Fruit fly (Drosophila melanogaster): ENCODE measurements around the gene AnxB11.

The AnxB11 gene

DNA sequence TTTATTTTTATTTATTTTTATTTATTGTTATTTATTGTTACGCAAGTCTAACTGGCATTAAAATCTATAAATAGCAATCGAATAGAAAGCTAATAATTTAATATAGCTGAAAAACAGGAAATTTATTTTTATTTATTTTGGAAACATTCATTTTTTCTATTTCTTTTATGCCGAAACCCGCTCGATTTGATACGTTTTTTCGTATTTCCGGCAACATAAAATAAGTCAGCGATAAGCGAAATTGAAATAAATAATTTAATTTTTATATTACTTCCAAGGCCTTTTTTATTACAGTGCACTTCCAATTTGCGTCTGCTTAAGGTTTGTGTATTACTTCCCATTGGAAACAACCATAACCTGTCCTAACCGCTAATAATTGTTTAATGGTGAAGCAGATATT lies 50.1 kb downstream of the AnxB11 start (continued):
- TF ChIP-seq CG3281 (GFP tag; optimal IDR thresholded peaks at IDR 0.05) (peak; percentile 42), CG17568 (GFP tag; optimal IDR thresholded peaks at IDR 0.05) (no peak), Hr51 (GFP tag; optimal IDR thresholded peaks at IDR 0.05) (no peak), NfI (GFP tag; optimal IDR thresholded peaks at IDR 0.05) (no peak), CG2120 (GFP tag; optimal IDR thresholded peaks at IDR 0.05) (peak; percentile 24), CG31441 (GFP tag; IDR thresholded peaks at IDR 0.05) (no peak), chm (GFP tag; IDR thresholded peaks at IDR 0.05) (no peak), ewg (GFP tag; optimal IDR thresholded peaks at IDR 0.05) (no peak), sens (GFP tag) (peak; percentile 69), CG30403 (GFP tag; optimal IDR thresholded peaks at IDR 0.05) (peak; percentile 28), Scr (GFP tag; IDR thresholded peaks at IDR 0.05; ENCODE audit: partially characterized antibody) (no peak), peb (GFP tag; IDR thresholded peaks at IDR 0.05) (no peak), Sox100B (GFP tag; optimal IDR thresholded peaks at IDR 0.05) (peak; percentile 46), CG17829 (tag; optimal IDR thresholded peaks at IDR 0.05) (peak; percentile 21), eyg (GFP tag; optimal IDR thresholded peaks at IDR 0.05) (no peak), Pdp1 (GFP tag; optimal IDR thresholded peaks at IDR 0.05) (no peak), Lim3 (GFP tag; IDR thresholded peaks at IDR 0.05) (no peak), CG5953 (GFP tag; IDR thresholded peaks at IDR 0.05) (no peak), Drgx (GFP tag; IDR thresholded peaks at IDR 0.05) (peak; percentile 52; the same call in 1 of the 2 replicates), lilli (GFP tag; optimal IDR thresholded peaks at IDR 0.05) (peak; percentile 13), D19A (tag; optimal IDR thresholded peaks at IDR 0.05) (peak; percentile 2), CG13424 (tag; optimal IDR thresholded peaks at IDR 0.05) (no peak), tll (GFP tag; optimal IDR thresholded peaks at IDR 0.05) (no peak), CG7357 (GFP tag; IDR thresholded peaks at IDR 0.05) (no peak), CG15601 (tag; optimal IDR thresholded peaks at IDR 0.05) (no peak), ftz-f1 (GFP tag; optimal IDR thresholded peaks at IDR 0.05) (no peak), CG10979 (tag; optimal IDR thresholded peaks at IDR 0.05) (peak; percentile 10), Fer1 (GFP tag; optimal IDR thresholded peaks at IDR 0.05) (no peak), sob (GFP tag; IDR thresholded peaks at IDR 0.05) (no peak)

DNA sequence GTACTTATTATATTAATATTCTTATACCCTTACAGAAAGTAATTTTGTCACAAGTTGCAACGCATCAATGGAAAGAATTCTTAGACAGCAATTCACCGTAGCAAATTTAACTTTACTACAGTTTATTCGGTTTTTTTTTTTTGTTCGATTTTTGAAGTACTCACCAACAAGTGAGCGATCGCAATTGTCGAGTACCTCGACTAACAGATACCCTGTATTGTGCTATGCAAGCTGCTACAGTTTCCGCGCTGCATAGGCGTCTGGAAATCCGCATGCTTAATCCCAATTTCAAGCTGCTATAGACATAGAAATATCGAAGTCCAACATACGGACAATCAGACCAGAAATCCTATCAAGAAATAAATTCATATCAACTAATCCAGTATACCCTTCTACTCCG lies 53.5 kb downstream of the AnxB11 start:
- no peak for TF ChIP-seq Sox102F (GFP tag; optimal IDR thresholded peaks at IDR 0.05)
- peak; percentile 36; the same call in 1 of the 2 replicates for TF ChIP-seq inv (GFP tag; IDR thresholded peaks at IDR 0.05; ENCODE audit: partially characterized antibody)
- TF ChIP-seq Scr (GFP tag; IDR thresholded peaks at IDR 0.05; ENCODE audit: partially characterized antibody): peak; percentile 23
- peak; percentile 50; the same call in 2 of the 3 replicates for TF ChIP-seq CG14860 (GFP tag; IDR thresholded peaks at IDR 0.05; ENCODE audit: partially characterized antibody)
- peak; percentile 41; the same call in 1 of the 2 replicates for TF ChIP-seq tna (GFP tag; IDR thresholded peaks at IDR 0.05; ENCODE audit: partially characterized antibody)
- peak; percentile 52; the same call in 2 of the 3 replicates for TF ChIP-seq CG7963 (GFP tag; IDR thresholded peaks at IDR 0.05; ENCODE audit: partially characterized antibody)
- TF ChIP-seq HLH4C (GFP tag; IDR thresholded peaks at IDR 0.05; ENCODE audit: partially characterized antibody): peak; percentile 55; the same call in 2 of the 3 replicates
- no peak for TF ChIP-seq Dek (tag; optimal IDR thresholded peaks at IDR 0.05)
- TF ChIP-seq nerfin-2 (GFP tag; IDR thresholded peaks at IDR 0.05; ENCODE audit: partially characterized antibody): peak; percentile 43
- no peak for TF ChIP-seq Sin3A (optimal IDR thresholded peaks at IDR 0.05)
- peak; percentile 26; the same call in 1 of the 3 replicates for TF ChIP-seq CG16813 (GFP tag; IDR thresholded peaks at IDR 0.05; ENCODE audit: partially characterized antibody)

All from whole organism, embryonic.